Fruit fly (Drosophila melanogaster) whole organism, embryonic: ENCODE measurements around the gene CG12075.

Experiments used
- Ada2b ChIP-seq: fragments of 200-800 bp; sonication (Bioruptor generic); IDR thresholded peaks from 2 replicates; pipeline ENCODE4 v1.3.6; 2022; ENCODE audit warnings: missing biosample characterization, missing genetic modification characterization
- Aef1 ChIP-seq: fragments of 200-800 bp; sonication (Bioruptor generic); IDR thresholded peaks from 3 replicates; pipeline ENCODE4 v1.3.6; 2022; ENCODE audit warnings: missing biosample characterization, missing genetic modification characterization
- Atf3 ChIP-seq: fragments of 200-800 bp; sonication (Bioruptor generic); optimal IDR thresholded peaks from 3 replicates; lab custom pipeline; 2016; ENCODE audit warnings: missing biosample characterization, missing genetic modification characterization
- Atf6 ChIP-seq: fragments of 200-800 bp; sonication (Bioruptor generic); IDR thresholded peaks from 2 replicates; pipeline ENCODE4 v1.3.6; 2022; ENCODE audit warnings: missing biosample characterization, missing genetic modification characterization
- BEAF-32 ChIP-seq: fragments of 200-800 bp; sonication (Bioruptor generic); optimal IDR thresholded peaks from 3 replicates; lab custom pipeline; 2017; ENCODE audit warnings: missing biosample characterization, missing genetic modification characterization, mild to moderate bottlenecking, moderate library complexity, missing genetic modification reagents
- Bteb2 ChIP-seq: fragments of 200-800 bp; sonication (Bioruptor generic); optimal IDR thresholded peaks from 2 replicates; lab custom pipeline; 2016; ENCODE audit warnings: missing biosample characterization, missing genetic modification characterization
- CG1024 ChIP-seq: fragments of 200-800 bp; sonication (Bioruptor generic); IDR thresholded peaks from 2 replicates; pipeline ENCODE4 v1.3.6; 2022; ENCODE audit warnings: missing biosample characterization, missing genetic modification characterization
- CG10321 ChIP-seq: fragments of 200-800 bp; sonication (Bioruptor generic); IDR thresholded peaks from 2 replicates; pipeline ENCODE4 v1.3.6; 2022; ENCODE audit warnings: missing biosample characterization, missing genetic modification characterization
- CG10543 ChIP-seq: fragments of 200-800 bp; sonication (Bioruptor generic); optimal IDR thresholded peaks from 3 replicates; lab custom pipeline; 2017; ENCODE audit warnings: missing biosample characterization, mild to moderate bottlenecking, missing genetic modification characterization, moderate library complexity
- CG11456 ChIP-seq: fragments of 200-800 bp; sonication (Bioruptor generic); IDR thresholded peaks from 3 replicates; pipeline ENCODE4 v1.3.6; 2022; ENCODE audit warnings: missing biosample characterization, missing genetic modification characterization
- CG11560 ChIP-seq: fragments of 200-800 bp; sonication (Bioruptor generic); IDR thresholded peaks from 3 replicates; pipeline ENCODE4 v1.3.6; 2022; ENCODE audit warnings: missing biosample characterization, missing genetic modification characterization
- CG12769 ChIP-seq: fragments of 200-800 bp; sonication (Bioruptor generic); optimal IDR thresholded peaks from 2 replicates; lab custom pipeline; 2019; ENCODE audit warnings: missing biosample characterization, mild to moderate bottlenecking, missing genetic modification characterization, moderate library complexity
- CG13123 ChIP-seq: fragments of 200-800 bp; sonication (Bioruptor generic); optimal IDR thresholded peaks from 2 replicates; lab custom pipeline; 2016; ENCODE audit warnings: missing biosample characterization, missing genetic modification characterization
- CG13296 ChIP-seq: fragments of 200-800 bp; sonication (Bioruptor generic); optimal IDR thresholded peaks from 3 replicates; lab custom pipeline; 2018; ENCODE audit warnings: missing biosample characterization, mild to moderate bottlenecking, missing genetic modification characterization
- CG13624 ChIP-seq: fragments of 200-800 bp; sonication (Bioruptor generic); optimal IDR thresholded peaks from 2 replicates; lab custom pipeline; 2016; ENCODE audit warnings: missing biosample characterization, missing genetic modification characterization
- CG13775 ChIP-seq: fragments of 200-800 bp; sonication (Bioruptor generic); optimal IDR thresholded peaks from 3 replicates; lab custom pipeline; 2017; ENCODE audit warnings: missing biosample characterization, mild to moderate bottlenecking, missing genetic modification characterization
- CG18011 ChIP-seq: fragments of 200-800 bp; sonication (Bioruptor generic); optimal IDR thresholded peaks from 2 replicates; lab custom pipeline; 2017; ENCODE audit warnings: missing biosample characterization, missing genetic modification characterization, mild to moderate bottlenecking, moderate library complexity, missing genotype
- CG2889 ChIP-seq: fragments of 200-800 bp; sonication (Bioruptor generic); IDR thresholded peaks from 3 replicates; pipeline ENCODE4 v1.3.6; 2022; ENCODE audit warnings: missing biosample characterization, missing genetic modification characterization
- CG32767 ChIP-seq: fragments of 200-800 bp; sonication (Bioruptor generic); IDR thresholded peaks from 2 replicates; pipeline ENCODE4 v1.3.6; 2022; ENCODE audit warnings: missing biosample characterization, missing genetic modification characterization
- CG4730 ChIP-seq: fragments of 200-800 bp; sonication (Bioruptor generic); IDR thresholded peaks from 2 replicates; pipeline ENCODE4 v1.3.6; 2022; ENCODE audit warnings: missing biosample characterization, missing genetic modification characterization
- CG6254 ChIP-seq: fragments of 200-800 bp; sonication (Bioruptor generic); optimal IDR thresholded peaks from 3 replicates; lab custom pipeline; 2017; ENCODE audit warnings: mild to moderate bottlenecking, missing biosample characterization, missing genetic modification reagents, missing genetic modification characterization
- CG6654 ChIP-seq: fragments of 200-800 bp; sonication (Bioruptor generic); optimal IDR thresholded peaks from 2 replicates; lab custom pipeline; 2017; ENCODE audit warnings: missing biosample characterization, mild to moderate bottlenecking, missing genetic modification characterization
- CG7357 ChIP-seq: fragments of 200-800 bp; sonication (Bioruptor generic); IDR thresholded peaks from 3 replicates; pipeline ENCODE4 v1.3.6; 2022; ENCODE audit warnings: missing biosample characterization, missing genetic modification characterization
- CG7372 ChIP-seq: fragments of 200-800 bp; sonication (Bioruptor generic); IDR thresholded peaks from 2 replicates; pipeline ENCODE4 v1.3.6; 2022; ENCODE audit warnings: missing biosample characterization, missing genetic modification characterization
- CG7556 ChIP-seq: fragments of 200-800 bp; sonication (Bioruptor generic); optimal IDR thresholded peaks from 2 replicates; lab custom pipeline; 2017; ENCODE audit warnings: missing biosample characterization, mild to moderate bottlenecking, missing genetic modification characterization
- CG8944 ChIP-seq: fragments of 200-800 bp; sonication (Bioruptor generic); optimal IDR thresholded peaks from 3 replicates; lab custom pipeline; 2016; ENCODE audit warnings: missing biosample characterization, missing genetic modification characterization
- D ChIP-seq, 2 experiments: fragments of 200-800 bp in 1 of 2; fragments of >200 bp in 1 of 2; sonication (Bioruptor generic) in 1 of 2; optimal IDR thresholded peaks; 2 replicates in 1 of 2; 3 replicates in 1 of 2; lab custom pipeline; 2017; ENCODE audit warnings: mild to moderate bottlenecking in 1 of 2, missing biosample characterization in 1 of 2, missing genetic modification characterization in 1 of 2, missing genetic modification reagents in 1 of 2
- Dip2 ChIP-seq: fragments of 200-800 bp; sonication (Bioruptor generic); IDR thresholded peaks from 2 replicates; pipeline ENCODE4 v1.3.6; 2022; ENCODE audit warnings: missing biosample characterization, missing genetic modification characterization
- Dll ChIP-seq: fragments of 200-800 bp; sonication (Bioruptor generic); IDR thresholded peaks from 4 replicates; pipeline ENCODE4 v1.3.6; 2022; ENCODE audit warnings: missing biosample characterization, missing genetic modification characterization; ENCODE audit not compliant: partially characterized antibody
- Doc2 ChIP-seq: fragments of 200-800 bp; sonication (Bioruptor generic); IDR thresholded peaks from 2 replicates; pipeline ENCODE4 v1.3.6; 2022; ENCODE audit warnings: missing biosample characterization, missing genetic modification characterization
- Doc3 ChIP-seq: fragments of 200-800 bp; sonication (Bioruptor generic); IDR thresholded peaks from 3 replicates; pipeline ENCODE4 v1.3.6; 2022; ENCODE audit warnings: missing biosample characterization, missing genetic modification characterization; ENCODE audit not compliant: partially characterized antibody
- E2f2 ChIP-seq: fragments of 200-800 bp; sonication (Bioruptor generic); IDR thresholded peaks from 2 replicates; pipeline ENCODE4 v1.3.6; 2022; ENCODE audit warnings: missing biosample characterization, missing genetic modification characterization
- H15 ChIP-seq: fragments of 200-800 bp; sonication (Bioruptor generic); IDR thresholded peaks from 3 replicates; pipeline ENCODE4 v1.3.6; 2022; ENCODE audit warnings: missing biosample characterization, missing genetic modification characterization
- Mrtf ChIP-seq: fragments of 200-800 bp; sonication (Bioruptor generic); IDR thresholded peaks from 3 replicates; pipeline ENCODE4 v1.3.6; 2022; ENCODE audit warnings: missing biosample characterization, missing genetic modification characterization
- Oli ChIP-seq: fragments of 200-800 bp; sonication (Bioruptor generic); optimal IDR thresholded peaks from 2 replicates; lab custom pipeline; 2018; ENCODE audit warnings: missing biosample characterization, mild to moderate bottlenecking, missing genetic modification characterization, moderate library complexity
- bbx ChIP-seq: fragments of 200-800 bp; sonication (Bioruptor generic); IDR thresholded peaks from 2 replicates; pipeline ENCODE4 v1.3.6; 2022; ENCODE audit warnings: missing biosample characterization, missing genetic modification characterization; ENCODE audit not compliant: partially characterized antibody
- danr ChIP-seq: fragments of 200-800 bp; sonication (Bioruptor generic); IDR thresholded peaks from 2 replicates; pipeline ENCODE4 v1.3.6; 2022; ENCODE audit warnings: missing biosample characterization, missing genetic modification characterization
- emc ChIP-seq: fragments of 200-800 bp; sonication (Bioruptor generic); optimal IDR thresholded peaks from 2 replicates; lab custom pipeline; 2016; ENCODE audit warnings: missing biosample characterization, missing genetic modification characterization
- ftz-f1 ChIP-seq: fragments of 200-800 bp; sonication (Bioruptor generic); optimal IDR thresholded peaks from 2 replicates; lab custom pipeline; 2016; ENCODE audit warnings: missing biosample characterization, missing genetic modification characterization
- ham ChIP-seq: fragments of 200-800 bp; sonication (Bioruptor generic); IDR thresholded peaks from 2 replicates; pipeline ENCODE4 v1.3.6; 2022; ENCODE audit warnings: missing biosample characterization, missing genetic modification characterization
- hb ChIP-seq: fragments of 200-800 bp; sonication (Bioruptor generic); IDR thresholded peaks from 3 replicates; pipeline ENCODE4 v1.3.6; 2022; ENCODE audit warnings: missing biosample characterization, missing genetic modification characterization; ENCODE audit not compliant: partially characterized antibody
- jigr1 ChIP-seq: fragments of 200-800 bp; sonication (Bioruptor generic); IDR thresholded peaks from 3 replicates; pipeline ENCODE4 v1.3.6; 2022; ENCODE audit warnings: missing biosample characterization, missing genetic modification characterization
- ken ChIP-seq: fragments of 200-800 bp; sonication (Bioruptor generic); IDR thresholded peaks from 3 replicates; pipeline ENCODE4 v1.3.6; 2022; ENCODE audit warnings: missing biosample characterization, missing genetic modification characterization
- nerfin-2 ChIP-seq: fragments of 200-800 bp; sonication (Bioruptor generic); IDR thresholded peaks from 2 replicates; pipeline ENCODE4 v1.3.6; 2022; ENCODE audit warnings: missing biosample characterization, missing genetic modification characterization; ENCODE audit not compliant: partially characterized antibody
- odd ChIP-seq: fragments of 200-800 bp; sonication (Bioruptor generic); optimal IDR thresholded peaks from 2 replicates; lab custom pipeline; 2017; ENCODE audit warnings: missing biosample characterization, mild to moderate bottlenecking, missing genetic modification characterization
- pb ChIP-seq: fragments of 200-800 bp; sonication (Bioruptor generic); optimal IDR thresholded peaks from 3 replicates; lab custom pipeline; 2016; ENCODE audit warnings: missing biosample characterization, missing genetic modification characterization
- pita ChIP-seq: fragments of 200-800 bp; sonication (Bioruptor generic); optimal IDR thresholded peaks from 2 replicates; lab custom pipeline; 2017; ENCODE audit warnings: missing biosample characterization, mild to moderate bottlenecking, missing genetic modification characterization
- slp2 ChIP-seq: fragments of 200-800 bp; sonication (Bioruptor generic); optimal IDR thresholded peaks from 2 replicates; lab custom pipeline; 2016; ENCODE audit warnings: missing biosample characterization, missing genetic modification characterization
- wor ChIP-seq: fragments of 200-800 bp; sonication (Bioruptor generic); IDR thresholded peaks from 2 replicates; pipeline ENCODE4 v1.3.6; 2022; ENCODE audit warnings: missing biosample characterization, missing genetic modification characterization
- zen2 ChIP-seq: fragments of 200-800 bp; sonication (Bioruptor generic); IDR thresholded peaks from 3 replicates; pipeline ENCODE4 v1.3.6; 2022; ENCODE audit warnings: missing biosample characterization, missing genetic modification characterization; ENCODE audit not compliant: partially characterized antibody

CG12075 gene

DNA sequence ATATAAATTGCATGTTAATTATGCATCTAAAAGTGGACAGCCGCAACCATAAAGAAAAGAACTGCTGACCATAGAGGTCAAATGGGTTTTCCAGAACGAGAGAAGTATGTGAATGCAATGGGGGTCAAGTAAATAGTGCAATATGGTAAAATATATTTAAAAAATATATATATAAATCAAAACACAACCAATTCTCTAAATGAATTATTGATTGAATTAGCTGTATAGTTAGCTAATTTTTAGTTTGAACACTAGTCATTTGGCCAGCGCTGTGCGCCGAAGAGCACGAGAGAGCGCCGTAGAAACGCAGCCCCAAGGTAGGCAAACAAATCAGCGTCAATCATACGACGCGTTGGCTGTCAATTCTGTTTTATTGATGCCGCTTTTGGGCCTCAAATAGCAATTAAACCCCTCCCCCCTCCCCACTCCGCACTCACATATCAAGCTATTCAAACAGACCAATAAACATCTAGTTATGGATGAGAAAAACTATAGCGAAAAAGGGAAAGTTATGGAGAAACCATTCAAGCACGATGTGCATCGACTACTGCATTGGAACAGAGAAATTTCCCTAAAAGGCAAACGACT, 40.9 kb downstream of the CG12075 start (continued):
- TF ChIP-seq ham (GFP tag; lab: Robert Waterston, UW), result peak; percentile 36; the same call in 1 of the 2 replicates
- peak; percentile 89 for TF ChIP-seq Atf6
- TF ChIP-seq CG11456 (GFP tag; lab: Robert Waterston, UW), result peak; percentile 88
- peak; percentile 76; the same call in 1 of the 3 replicates for TF ChIP-seq Mrtf (GFP tag; lab: Robert Waterston, UW)
- TF ChIP-seq Ada2b (GFP tag; lab: Robert Waterston, UW), result peak; percentile 86
- TF ChIP-seq Oli (tag; lab: Kevin White, UChicago), result peak; percentile 86
- peak; percentile 75 for TF ChIP-seq danr (GFP tag; lab: Robert Waterston, UW)
- TF ChIP-seq Dip2, result no peak
- peak; percentile 82 for TF ChIP-seq H15 (GFP tag; lab: Robert Waterston, UW)
- peak; percentile 83 for TF ChIP-seq CG7556 (GFP tag; lab: Kevin White, UChicago)
- peak; percentile 54 for TF ChIP-seq CG18011 (GFP tag; lab: Kevin White, UChicago)
- TF ChIP-seq CG10543 (GFP tag; lab: Kevin White, UChicago), result peak; percentile 19
- TF ChIP-seq CG6254 (GFP tag; lab: Kevin White, UChicago), result peak; percentile 85
- TF ChIP-seq jigr1 (GFP tag; lab: Robert Waterston, UW), result 0 out of 3 replicates have a peak, but pooled peaks have one; percentile 32
- peak; percentile 77; the same call in 1 of the 2 replicates for TF ChIP-seq CG4730 (GFP tag; lab: Robert Waterston, UW)
- peak; percentile 60; the same call in 1 of the 2 replicates for TF ChIP-seq CG10321 (GFP tag; lab: Robert Waterston, UW)
- TF ChIP-seq bbx (GFP tag; lab: Robert Waterston, UW), result no peak
- TF ChIP-seq CG2889, result peak; percentile 82
- TF ChIP-seq E2f2 (GFP tag; lab: Robert Waterston, UW), result peak; percentile 71
- peak; percentile 0 for TF ChIP-seq CG13624 (GFP tag; lab: Kevin White, UChicago)
- no peak for TF ChIP-seq ftz-f1 (GFP tag; lab: Kevin White, UChicago)
- peak; percentile 53 for TF ChIP-seq CG13123 (GFP tag; lab: Kevin White, UChicago)
- no peak for TF ChIP-seq Doc3 (GFP tag; lab: Robert Waterston, UW)
- no peak for TF ChIP-seq pita
- TF ChIP-seq CG32767 (GFP tag; lab: Robert Waterston, UW), result peak; percentile 75
- TF ChIP-seq CG13775 (GFP tag; lab: Kevin White, UChicago), result peak; percentile 75
- no peak for TF ChIP-seq BEAF-32
- peak; percentile 79 for TF ChIP-seq CG7372 (GFP tag; lab: Robert Waterston, UW)
- peak; percentile 79 for TF ChIP-seq wor (GFP tag; lab: Robert Waterston, UW)
- TF ChIP-seq CG7357 (GFP tag; lab: Robert Waterston, UW), result peak; percentile 76; the same call in 2 of the 3 replicates
- peak; percentile 53 for TF ChIP-seq CG6654 (GFP tag; lab: Kevin White, UChicago)
- no peak for TF ChIP-seq emc (GFP tag; lab: Kevin White, UChicago)
- TF ChIP-seq CG13296 (GFP tag; lab: Kevin White, UChicago), result peak; percentile 78
- TF ChIP-seq hb (GFP tag; lab: Robert Waterston, UW), result no peak
- TF ChIP-seq slp2 (GFP tag; lab: Kevin White, UChicago), result no peak
- TF ChIP-seq ken, result peak; percentile 88
- TF ChIP-seq CG11560 (tag; lab: Robert Waterston, UW), result peak; percentile 67
- no peak for TF ChIP-seq Dll (GFP tag; lab: Robert Waterston, UW)
- no peak for TF ChIP-seq Doc2 (GFP tag; lab: Robert Waterston, UW)
- no peak for TF ChIP-seq Bteb2 (GFP tag; lab: Kevin White, UChicago)
- no peak for TF ChIP-seq CG8944 (GFP tag; lab: Kevin White, UChicago)
- no peak for TF ChIP-seq D (optimal IDR thresholded peaks at IDR 0.05; lab: Kevin White, UChicago)
- TF ChIP-seq D (GFP tag; optimal IDR thresholded peaks at IDR 0.05; lab: Kevin White, UChicago), result peak; percentile 82
- TF ChIP-seq Aef1, result peak; percentile 79
- peak; percentile 70 for TF ChIP-seq odd
- TF ChIP-seq zen2 (GFP tag; lab: Robert Waterston, UW), result no peak
- peak; percentile 84 for TF ChIP-seq CG1024 (GFP tag; lab: Robert Waterston, UW)
- TF ChIP-seq CG12769 (tag; lab: Kevin White, UChicago), result peak; percentile 66
- no peak for TF ChIP-seq pb (GFP tag; lab: Kevin White, UChicago)
- TF ChIP-seq nerfin-2 (GFP tag; lab: Robert Waterston, UW), result no peak
- TF ChIP-seq Atf3 (GFP tag; lab: Kevin White, UChicago), result no peak
